Worm (Caenorhabditis elegans) whole organism, L2 larva: ENCODE measurements around the gene Y55F3BR.2.

Source experiments
- C34F6.9 ChIP-seq: fragments of 150-350 bp; optimal IDR thresholded peaks from 2 replicates; lab custom pipeline; 2014; ENCODE audit warnings: missing biosample characterization, missing genetic modification characterization
- F13H6.1 ChIP-seq: sonication (generic microtip); optimal IDR thresholded peaks from 2 replicates; lab custom pipeline; 2016; ENCODE audit warnings: missing genetic modification characterization, missing compliant biosample characterization
- R02D3.7 ChIP-seq: fragments of 150-350 bp; optimal IDR thresholded peaks from 2 replicates; lab custom pipeline; 2014; ENCODE audit warnings: missing biosample characterization, missing genetic modification characterization
- Y55F3AM.14 ChIP-seq: fragments of 200-800 bp; sonication (Bioruptor generic); optimal IDR thresholded peaks from 2 replicates; lab custom pipeline; 2018; ENCODE audit warnings: mild to moderate bottlenecking, missing genetic modification characterization, missing compliant biosample characterization
- ZK546.5 ChIP-seq: sonication (generic microtip); optimal IDR thresholded peaks from 2 replicates; lab custom pipeline; 2017; ENCODE audit warnings: missing biosample characterization, missing genetic modification characterization
- alr-1 ChIP-seq: fragments of 150-350 bp; optimal IDR thresholded peaks from 2 replicates; lab custom pipeline; 2014; ENCODE audit warnings: missing biosample characterization, missing genetic modification characterization
- aly-2 ChIP-seq: fragments of 150-350 bp; optimal IDR thresholded peaks from 2 replicates; lab custom pipeline; 2014; ENCODE audit warnings: missing biosample characterization, missing genetic modification characterization
- ama-1 ChIP-seq: fragments of 150-350 bp; optimal IDR thresholded peaks from 2 replicates; lab custom pipeline; 2018; ENCODE audit warnings: inconsistent platforms
- blmp-1 ChIP-seq: sonication (generic microtip); optimal IDR thresholded peaks from 2 replicates; lab custom pipeline; 2017; ENCODE audit warnings: missing genetic modification characterization, mild to moderate bottlenecking, missing compliant biosample characterization, antibody characterized with exemption, moderate library complexity; ENCODE audit not compliant: insufficient read depth
- ceh-16 ChIP-seq: fragments of 150-350 bp; optimal IDR thresholded peaks from 2 replicates; lab custom pipeline; 2014; ENCODE audit warnings: missing biosample characterization, missing genetic modification characterization
- ceh-82 ChIP-seq: fragments of 150-350 bp; optimal IDR thresholded peaks from 2 replicates; lab custom pipeline; 2014; ENCODE audit warnings: missing biosample characterization, missing genetic modification characterization
- crh-2 ChIP-seq: sonication (generic microtip); optimal IDR thresholded peaks from 2 replicates; lab custom pipeline; 2017; ENCODE audit warnings: missing biosample characterization, missing genetic modification characterization
- dmd-4 ChIP-seq: sonication (generic microtip); optimal IDR thresholded peaks from 2 replicates; lab custom pipeline; 2017; ENCODE audit warnings: missing biosample characterization, missing genetic modification characterization
- egl-27 ChIP-seq: sonication (generic microtip); optimal IDR thresholded peaks from 3 replicates; lab custom pipeline; 2017; ENCODE audit warnings: missing biosample characterization, missing genetic modification reagents, missing genetic modification characterization
- elt-1 ChIP-seq: fragments of 150-350 bp; optimal IDR thresholded peaks from 2 replicates; lab custom pipeline; 2014; ENCODE audit warnings: missing biosample characterization, missing genetic modification characterization
- elt-3 ChIP-seq: sonication (generic microtip); optimal IDR thresholded peaks from 2 replicates; lab custom pipeline; 2017; ENCODE audit warnings: missing biosample characterization, missing genetic modification characterization
- fos-1 ChIP-seq: fragments of 150-350 bp; optimal IDR thresholded peaks from 2 replicates; lab custom pipeline; 2014; ENCODE audit warnings: missing biosample characterization, missing genetic modification characterization
- gmeb-1 ChIP-seq: fragments of 150-350 bp; optimal IDR thresholded peaks from 2 replicates; lab custom pipeline; 2014; ENCODE audit warnings: missing biosample characterization, missing genetic modification characterization
- lin-11 ChIP-seq: fragments of 150-350 bp; sonication (generic microtip); optimal IDR thresholded peaks from 2 replicates; lab custom pipeline; 2014; ENCODE audit warnings: missing biosample characterization, missing genetic modification characterization, inconsistent platforms, mixed read lengths
- lin-13 ChIP-seq: fragments of 150-350 bp; optimal IDR thresholded peaks from 2 replicates; lab custom pipeline; 2014; ENCODE audit warnings: missing biosample characterization, missing genetic modification reagents, missing genetic modification characterization
- lin-39 ChIP-seq: fragments of 150-350 bp; optimal IDR thresholded peaks from 2 replicates; lab custom pipeline; 2014; ENCODE audit warnings: missing biosample characterization, missing genetic modification reagents, missing genetic modification characterization
- lsy-2 ChIP-seq, 2 experiments: fragments of 150-350 bp in 1 of 2; sonication (generic microtip) in 1 of 2; optimal IDR thresholded peaks; 2 replicates each; lab custom pipeline; 2014 to 2017; ENCODE audit warnings: missing biosample characterization in 2 of 2, missing genetic modification characterization in 2 of 2
- mab-5 ChIP-seq: fragments of 150-350 bp; optimal IDR thresholded peaks from 2 replicates; lab custom pipeline; 2014; ENCODE audit warnings: missing biosample characterization, missing genetic modification characterization
- mbf-1 ChIP-seq: sonication (generic microtip); optimal IDR thresholded peaks from 2 replicates; lab custom pipeline; 2017; ENCODE audit warnings: missing biosample characterization, missing genetic modification characterization
- mdl-1 ChIP-seq, 2 experiments: fragments of 150-350 bp in 1 of 2; sonication (generic microtip) in 1 of 2; optimal IDR thresholded peaks; 2 replicates each; lab custom pipeline; 2017; ENCODE audit warnings: missing biosample characterization in 2 of 2, missing genetic modification characterization in 2 of 2
- nhr-10 ChIP-seq: sonication (generic microtip); optimal IDR thresholded peaks from 2 replicates; lab custom pipeline; 2017; ENCODE audit warnings: missing biosample characterization, missing genetic modification characterization
- nhr-11 ChIP-seq: fragments of 150-350 bp; optimal IDR thresholded peaks from 2 replicates; lab custom pipeline; 2014; ENCODE audit warnings: missing biosample characterization, missing genetic modification characterization
- nhr-12 ChIP-seq: fragments of 150-350 bp; optimal IDR thresholded peaks from 2 replicates; lab custom pipeline; 2014; ENCODE audit warnings: missing biosample characterization, missing genetic modification characterization
- nhr-129 ChIP-seq: fragments of 150-350 bp; optimal IDR thresholded peaks from 2 replicates; lab custom pipeline; 2014; ENCODE audit warnings: missing biosample characterization, missing genetic modification characterization
- nhr-21 ChIP-seq: fragments of 150-350 bp; optimal IDR thresholded peaks from 2 replicates; lab custom pipeline; 2014; ENCODE audit warnings: missing biosample characterization, missing genetic modification characterization
- nhr-23 ChIP-seq: fragments of 150-350 bp; optimal IDR thresholded peaks from 2 replicates; lab custom pipeline; 2014; ENCODE audit warnings: missing biosample characterization, missing genetic modification reagents, missing genetic modification characterization
- nhr-237 ChIP-seq: fragments of 150-350 bp; optimal IDR thresholded peaks from 2 replicates; lab custom pipeline; 2014; ENCODE audit warnings: missing biosample characterization, missing genetic modification characterization
- nhr-25 ChIP-seq: fragments of 150-350 bp; sonication (generic microtip); optimal IDR thresholded peaks from 3 replicates; lab custom pipeline; 2014; ENCODE audit warnings: missing biosample characterization, missing genetic modification characterization
- nhr-6 ChIP-seq: fragments of 150-350 bp; optimal IDR thresholded peaks from 2 replicates; lab custom pipeline; 2014; ENCODE audit warnings: missing biosample characterization, missing genetic modification characterization
- nhr-77 ChIP-seq: fragments of 150-350 bp; optimal IDR thresholded peaks from 2 replicates; lab custom pipeline; 2014; ENCODE audit warnings: missing biosample characterization, missing genetic modification characterization
- peb-1 ChIP-seq: fragments of 150-350 bp; optimal IDR thresholded peaks from 2 replicates; lab custom pipeline; 2014; ENCODE audit warnings: missing biosample characterization, missing genetic modification characterization
- sem-4 ChIP-seq: fragments of 150-350 bp; optimal IDR thresholded peaks from 2 replicates; lab custom pipeline; 2014; ENCODE audit warnings: missing biosample characterization, missing genetic modification reagents, missing genetic modification characterization
- skn-1 ChIP-seq: sonication (generic microtip); optimal IDR thresholded peaks from 2 replicates; lab custom pipeline; 2017; ENCODE audit warnings: missing biosample characterization, missing genetic modification characterization
- sma-3 ChIP-seq: sonication (generic microtip); optimal IDR thresholded peaks from 2 replicates; lab custom pipeline; 2016; ENCODE audit warnings: missing genetic modification reagents, missing genetic modification characterization, missing compliant biosample characterization
- sma-9 ChIP-seq, 2 experiments: fragments of 150-350 bp in 1 of 2; sonication (generic microtip) in 1 of 2; optimal IDR thresholded peaks; 2 replicates each; lab custom pipeline; 2014 to 2016; ENCODE audit warnings: missing genetic modification characterization in 2 of 2, mild to moderate bottlenecking in 1 of 2, missing biosample characterization in 1 of 2, missing compliant biosample characterization in 1 of 2, missing genetic modification reagents in 1 of 2, moderate library complexity in 1 of 2
- snpc-4 ChIP-seq: fragments of 150-350 bp; optimal IDR thresholded peaks from 2 replicates; lab custom pipeline; 2014; ENCODE audit warnings: missing biosample characterization, missing genetic modification characterization
- unc-39 ChIP-seq: fragments of 150-350 bp; optimal IDR thresholded peaks from 2 replicates; lab custom pipeline; 2014; ENCODE audit warnings: missing biosample characterization, missing genetic modification characterization
- unc-55 ChIP-seq: fragments of 150-350 bp; sonication (generic microtip); optimal IDR thresholded peaks from 3 replicates; lab custom pipeline; 2014; ENCODE audit warnings: missing biosample characterization, missing genetic modification reagents, missing genetic modification characterization
- unc-62 ChIP-seq: fragments of 150-350 bp; optimal IDR thresholded peaks from 2 replicates; lab custom pipeline; 2014; ENCODE audit warnings: missing biosample characterization, missing genetic modification reagents, missing genetic modification characterization
- zag-1 ChIP-seq: fragments of 150-350 bp; optimal IDR thresholded peaks from 2 replicates; lab custom pipeline; 2014; ENCODE audit warnings: missing biosample characterization, missing genetic modification characterization
- ztf-1 ChIP-seq: fragments of 200-800 bp; sonication (Bioruptor generic); conservative IDR thresholded peaks from 2 replicates; pipeline ENCODE4 v1.3.6; 2022; ENCODE audit warnings: missing genetic modification characterization, missing compliant biosample characterization
- ztf-11 ChIP-seq: sonication (generic microtip); optimal IDR thresholded peaks from 2 replicates; lab custom pipeline; 2017; ENCODE audit warnings: missing biosample characterization, missing genetic modification characterization
- ztf-4 ChIP-seq: fragments of 150-350 bp; optimal IDR thresholded peaks from 2 replicates; lab custom pipeline; 2014; ENCODE audit warnings: missing biosample characterization, missing genetic modification characterization

Y55F3BR.2 gene

ce11 chrIV:854357-855269 is 4.1 kb upstream of the Y55F3BR.2 start, which contains the start of the genes lem-4 and Y55F3BR.11:
Gene lem-4, minus strand, starts transcription at chrIV:854780.
Gene Y55F3BR.11, plus strand, starts transcription at chrIV:855219.
- TF ChIP-seq C34F6.9 (tag; lab: Kevin White, UChicago) (peak; percentile 90), ztf-1 (GFP tag; lab: Robert Waterston, UW) (no peak), peb-1 (tag; lab: Kevin White, UChicago) (no peak), lsy-2 (tag; optimal IDR thresholded peaks at IDR 0.05; lab: Kevin White, UChicago) (peak; percentile 63 to 82), F13H6.1 (tag; lab: Kevin White, UChicago) (no peak), lin-11 (no peak), ztf-11 (no peak), nhr-10 (tag; lab: Kevin White, UChicago) (no peak), ama-1 (lab: Kevin White, UChicago) (peak; percentile 4), nhr-23 (tag; lab: Kevin White, UChicago) (no peak), R02D3.7 (tag; lab: Kevin White, UChicago) (peak; percentile 4), skn-1 (tag; lab: Kevin White, UChicago) (no peak), gmeb-1 (tag; lab: Kevin White, UChicago) (peak; percentile 94), nhr-237 (tag; lab: Kevin White, UChicago) (no peak), nhr-12 (tag; lab: Kevin White, UChicago) (no peak), nhr-6 (tag; lab: Kevin White, UChicago) (peak; percentile 28), sma-9 (GFP tag; optimal IDR thresholded peaks at IDR 0.05; lab: Kevin White, UChicago) (no peak), sma-9 (tag; optimal IDR thresholded peaks at IDR 0.05; lab: Kevin White, UChicago) (no peak), dmd-4 (no peak), elt-1 (tag; lab: Kevin White, UChicago) (no peak), ceh-82 (no peak), alr-1 (tag; lab: Kevin White, UChicago) (no peak), blmp-1 (tag; lab: Kevin White, UChicago) (no peak), unc-62 (GFP tag; lab: Kevin White, UChicago) (no peak), mdl-1 (tag; optimal IDR thresholded peaks at IDR 0.05; lab: Kevin White, UChicago) (no peak), ztf-4 (tag; lab: Kevin White, UChicago) (peak; percentile 43), unc-55 (peak; percentile 70), nhr-21 (tag; lab: Kevin White, UChicago) (peak; percentile 51), unc-39 (tag; lab: Kevin White, UChicago) (no peak), mbf-1 (tag; lab: Kevin White, UChicago) (no peak), fos-1 (tag; lab: Kevin White, UChicago) (no peak), ceh-16 (tag; lab: Kevin White, UChicago) (no peak), aly-2 (tag; lab: Kevin White, UChicago) (no peak), nhr-77 (no peak), zag-1 (no peak), lin-13 (GFP tag; lab: Kevin White, UChicago) (peak; percentile 73), egl-27 (tag; lab: Kevin White, UChicago) (peak; percentile 16), nhr-11 (no peak), nhr-25 (peak; percentile 38), lin-39 (tag; lab: Kevin White, UChicago) (no peak), sem-4 (tag; lab: Kevin White, UChicago) (no peak), crh-2 (tag; lab: Kevin White, UChicago) (peak; percentile 71), nhr-129 (tag; lab: Kevin White, UChicago) (peak; percentile 57), Y55F3AM.14 (GFP tag; lab: Kevin White, UChicago) (no peak), sma-3 (GFP tag; lab: Kevin White, UChicago) (peak; percentile 49), ZK546.5 (tag; lab: Kevin White, UChicago) (no peak), mab-5 (tag; lab: Kevin White, UChicago) (no peak), elt-3 (no peak), snpc-4 (tag; lab: Kevin White, UChicago) (peak; percentile 61)
- TF ChIP-seq, all 48 proteins: peak for 16
